Worm (Caenorhabditis elegans) whole organism, L4 larva: ENCODE results near the gene spk-1.

Source experiments
- D1046.2 ChIP-seq: fragments of 200-800 bp; sonication (Bioruptor generic); IDR thresholded peaks from 2 replicates; pipeline ENCODE4 v1.3.6; 2022; ENCODE audit warnings: missing genetic modification characterization, missing compliant biosample characterization
- T20F7.1 ChIP-seq: fragments of 200-800 bp; sonication (Bioruptor generic); optimal IDR thresholded peaks from 2 replicates; lab custom pipeline; 2018; ENCODE audit warnings: mild to moderate bottlenecking, missing genetic modification characterization, missing compliant biosample characterization
- T26A8.4 ChIP-seq: fragments of 200-800 bp; sonication (Bioruptor generic); IDR thresholded peaks from 2 replicates; pipeline ENCODE4 v1.3.6; 2022; ENCODE audit warnings: missing genetic modification characterization, missing compliant biosample characterization
- ZK337.2 ChIP-seq: fragments of 200-800 bp; sonication (Bioruptor generic); IDR thresholded peaks from 2 replicates; pipeline ENCODE4 v1.3.6; 2022; ENCODE audit warnings: missing genetic modification reagents, missing genetic modification characterization, missing compliant biosample characterization
- aha-1 ChIP-seq: fragments of 150-350 bp; peaks from one replicate; lab custom pipeline; 2014; ENCODE audit warnings: missing biosample characterization, missing genetic modification characterization
- ama-1 ChIP-seq: fragments of 150-350 bp; optimal IDR thresholded peaks from 2 replicates; lab custom pipeline; 2014; ENCODE audit warnings: inconsistent platforms, mixed read lengths
- ceh-32 ChIP-seq: sonication (generic microtip); optimal IDR thresholded peaks from 2 replicates; lab custom pipeline; 2016; ENCODE audit warnings: mild to moderate bottlenecking, missing genetic modification characterization, missing compliant biosample characterization; ENCODE audit not compliant: poor library complexity
- ceh-82 ChIP-seq: sonication (generic microtip); optimal IDR thresholded peaks from 2 replicates; lab custom pipeline; 2017; ENCODE audit warnings: missing biosample characterization, missing genetic modification characterization
- ces-1 ChIP-seq: fragments of 150-350 bp; sonication (generic microtip); optimal IDR thresholded peaks from 4 replicates; lab custom pipeline; 2014; ENCODE audit warnings: missing biosample characterization, missing genetic modification reagents, missing genetic modification characterization
- cey-2 ChIP-seq: sonication (generic microtip); optimal IDR thresholded peaks from 3 replicates; lab custom pipeline; 2017; ENCODE audit warnings: missing genetic modification characterization, mild to moderate bottlenecking, missing compliant biosample characterization, antibody characterized with exemption, borderline replicate concordance; ENCODE audit not compliant: insufficient read depth
- daf-16 ChIP-seq, 3 experiments: sonication (generic microtip); optimal IDR thresholded peaks; 2 replicates each; lab custom pipeline; 2016 to 2017; ENCODE audit warnings: missing genetic modification characterization in 3 of 3, missing genetic modification reagents in 3 of 3, mild to moderate bottlenecking in 2 of 3, missing compliant biosample characterization in 2 of 3, missing biosample characterization in 1 of 3, moderate library complexity in 1 of 3
- daf-8 ChIP-seq: fragments of 200-800 bp; sonication (Bioruptor generic); IDR thresholded peaks from 2 replicates; pipeline ENCODE4 v1.3.6; 2022; ENCODE audit warnings: missing genetic modification characterization, missing compliant biosample characterization
- dpl-1 ChIP-seq: fragments of 150-350 bp; optimal IDR thresholded peaks from 2 replicates; lab custom pipeline; 2014; ENCODE audit warnings: missing biosample characterization, missing genetic modification reagents, missing genetic modification characterization
- duxl-1 ChIP-seq: sonication (generic microtip); optimal IDR thresholded peaks from 2 replicates; lab custom pipeline; 2016; ENCODE audit warnings: mild to moderate bottlenecking, missing genetic modification characterization, moderate library complexity, missing compliant biosample characterization; ENCODE audit not compliant: poor library complexity
- dve-1 ChIP-seq: sonication (generic microtip); optimal IDR thresholded peaks from 2 replicates; lab custom pipeline; 2017; ENCODE audit warnings: antibody characterized with exemption, mild to moderate bottlenecking, missing genetic modification characterization, missing compliant biosample characterization; ENCODE audit not compliant: insufficient read depth
- fkh-10 ChIP-seq: fragments of 150-350 bp; optimal IDR thresholded peaks from 2 replicates; lab custom pipeline; 2014; ENCODE audit warnings: missing biosample characterization, missing genetic modification reagents, missing genetic modification characterization
- gei-8 ChIP-seq: fragments of 200-800 bp; sonication (Bioruptor generic); optimal IDR thresholded peaks from 2 replicates; lab custom pipeline; 2018; ENCODE audit warnings: mild to moderate bottlenecking, missing genetic modification characterization, missing compliant biosample characterization
- hif-1 ChIP-seq, 2 experiments: sonication (generic microtip); optimal IDR thresholded peaks; 2 replicates each; lab custom pipeline; 2016 to 2017; ENCODE audit warnings: missing compliant biosample characterization in 2 of 2, missing genetic modification characterization in 2 of 2, missing genetic modification reagents in 2 of 2, missing genotype in 2 of 2, mild to moderate bottlenecking in 1 of 2
- hlh-30 ChIP-seq: sonication (generic microtip); optimal IDR thresholded peaks from 2 replicates; lab custom pipeline; 2017; ENCODE audit warnings: antibody characterized with exemption, mild to moderate bottlenecking, missing genetic modification characterization, missing compliant biosample characterization; ENCODE audit not compliant: insufficient read depth
- jun-1 ChIP-seq: fragments of 150-350 bp; optimal IDR thresholded peaks from 2 replicates; lab custom pipeline; 2014; ENCODE audit warnings: missing biosample characterization, missing genetic modification reagents, missing genetic modification characterization
- lim-7 ChIP-seq: fragments of 200-800 bp; sonication (Bioruptor generic); IDR thresholded peaks from 2 replicates; pipeline ENCODE4 v1.3.6; 2022; ENCODE audit warnings: missing genetic modification characterization, missing compliant biosample characterization
- lin-15B ChIP-seq: fragments of 150-350 bp; sonication (generic microtip); optimal IDR thresholded peaks from 3 replicates; lab custom pipeline; 2014; ENCODE audit warnings: missing biosample characterization, missing genetic modification characterization
- lin-29 ChIP-seq: fragments of 200-800 bp; sonication (Bioruptor generic); IDR thresholded peaks from 2 replicates; pipeline ENCODE4 v1.3.6; 2022; ENCODE audit warnings: missing genetic modification reagents, missing genetic modification characterization, missing compliant biosample characterization
- lin-38 ChIP-seq: fragments of 200-800 bp; sonication (Bioruptor generic); IDR thresholded peaks from 2 replicates; pipeline ENCODE4 v1.3.6; 2022; ENCODE audit warnings: missing genetic modification reagents, missing genetic modification characterization, missing compliant biosample characterization
- lir-3 ChIP-seq: sonication (generic microtip); optimal IDR thresholded peaks from 2 replicates; lab custom pipeline; 2016; ENCODE audit warnings: mild to moderate bottlenecking, missing genetic modification characterization, missing compliant biosample characterization
- lsy-2 ChIP-seq, 2 experiments: fragments of 150-350 bp in 1 of 2; sonication (generic microtip) in 1 of 2; optimal IDR thresholded peaks; 2 replicates each; lab custom pipeline; 2014 to 2017; ENCODE audit warnings: missing biosample characterization in 2 of 2, missing genetic modification characterization in 2 of 2
- mdt-29 ChIP-seq: fragments of 200-800 bp; sonication (Bioruptor generic); IDR thresholded peaks from 2 replicates; pipeline ENCODE4 v1.3.6; 2022; ENCODE audit warnings: missing genetic modification reagents, missing genetic modification characterization, missing compliant biosample characterization
- mes-2 ChIP-seq: sonication (generic microtip); optimal IDR thresholded peaks from 2 replicates; lab custom pipeline; 2016; ENCODE audit warnings: missing genotype, mild to moderate bottlenecking, missing genetic modification characterization, missing compliant biosample characterization; ENCODE audit not compliant: poor library complexity, severe bottlenecking
- mxl-2 ChIP-seq: fragments of 200-800 bp; sonication (Bioruptor generic); conservative IDR thresholded peaks from 2 replicates; pipeline ENCODE4 v1.3.6; 2022; ENCODE audit warnings: missing genetic modification reagents, missing genetic modification characterization, missing compliant biosample characterization
- nhr-237 ChIP-seq: sonication (generic microtip); optimal IDR thresholded peaks from 2 replicates; lab custom pipeline; 2017; ENCODE audit warnings: missing biosample characterization, missing genetic modification characterization
- nhr-25 ChIP-seq: sonication (generic microtip); optimal IDR thresholded peaks from 2 replicates; lab custom pipeline; 2017; ENCODE audit warnings: missing genetic modification characterization, mild to moderate bottlenecking, missing compliant biosample characterization, antibody characterized with exemption, moderate library complexity, borderline replicate concordance; ENCODE audit not compliant: insufficient read depth
- nhr-41 ChIP-seq: fragments of 200-800 bp; sonication (Bioruptor generic); IDR thresholded peaks from 2 replicates; pipeline ENCODE4 v1.3.6; 2022; ENCODE audit warnings: missing genetic modification reagents, missing genetic modification characterization, missing compliant biosample characterization
- nhr-42 ChIP-seq: fragments of 200-800 bp; sonication (Bioruptor generic); IDR thresholded peaks from 2 replicates; pipeline ENCODE4 v1.3.6; 2022; ENCODE audit warnings: missing genetic modification characterization, missing compliant biosample characterization
- nhr-6 ChIP-seq: fragments of 150-350 bp; optimal IDR thresholded peaks from 2 replicates; lab custom pipeline; 2014; ENCODE audit warnings: missing biosample characterization, missing genetic modification characterization
- nhr-76 ChIP-seq: fragments of 150-350 bp; optimal IDR thresholded peaks from 2 replicates; lab custom pipeline; 2014; ENCODE audit warnings: missing biosample characterization, missing genetic modification characterization
- pha-4 ChIP-seq, 2 experiments: fragments of 150-350 bp in 1 of 2; fragments of 200-800 bp in 1 of 2; sonication (Bioruptor generic) in 1 of 2; IDR thresholded peaks in 1 of 2; optimal IDR thresholded peaks in 1 of 2; 2 replicates each; pipeline versions ENCODE4 v1.3.6 to Lab custom; 2014 to 2022; ENCODE audit warnings: missing genetic modification characterization in 2 of 2, missing genetic modification reagents in 2 of 2, missing biosample characterization in 1 of 2, missing compliant biosample characterization in 1 of 2
- pqm-1 ChIP-seq: sonication (generic microtip); optimal IDR thresholded peaks from 2 replicates; lab custom pipeline; 2017; ENCODE audit warnings: missing biosample characterization, missing genetic modification characterization
- rbr-2 ChIP-seq: sonication (generic microtip); optimal IDR thresholded peaks from 2 replicates; lab custom pipeline; 2016; ENCODE audit warnings: missing genotype, missing genetic modification characterization, missing compliant biosample characterization
- saeg-2 ChIP-seq: fragments of 200-800 bp; sonication (Bioruptor generic); IDR thresholded peaks from 2 replicates; pipeline ENCODE4 v1.3.6; 2022; ENCODE audit warnings: missing genetic modification reagents, missing genetic modification characterization, missing compliant biosample characterization
- snpc-1.2 ChIP-seq: fragments of 200-800 bp; sonication (Bioruptor generic); IDR thresholded peaks from 2 replicates; pipeline ENCODE4 v1.3.6; 2022; ENCODE audit warnings: missing genetic modification reagents, missing genetic modification characterization, missing compliant biosample characterization
- snpc-4 ChIP-seq: fragments of 150-350 bp; optimal IDR thresholded peaks from 2 replicates; lab custom pipeline; 2014; ENCODE audit warnings: missing biosample characterization, missing genetic modification characterization
- spr-3 ChIP-seq: fragments of 200-800 bp; sonication (Bioruptor generic); optimal IDR thresholded peaks from 2 replicates; lab custom pipeline; 2018; ENCODE audit warnings: mild to moderate bottlenecking, missing genetic modification characterization, missing compliant biosample characterization
- unc-39 ChIP-seq: sonication (generic microtip); optimal IDR thresholded peaks from 2 replicates; lab custom pipeline; 2017; ENCODE audit warnings: missing biosample characterization, missing genetic modification characterization
- zfp-3 ChIP-seq: fragments of 200-800 bp; sonication (Bioruptor generic); conservative IDR thresholded peaks from 2 replicates; pipeline ENCODE4 v1.3.6; 2022; ENCODE audit warnings: missing genetic modification reagents, missing genetic modification characterization, missing compliant biosample characterization
- ztf-11 ChIP-seq: fragments of 150-350 bp; optimal IDR thresholded peaks from 2 replicates; lab custom pipeline; 2014; ENCODE audit warnings: missing biosample characterization, missing genetic modification characterization
- ztf-7 ChIP-seq: fragments of 150-350 bp; optimal IDR thresholded peaks from 2 replicates; lab custom pipeline; 2014; ENCODE audit warnings: missing biosample characterization, missing genetic modification characterization

spk-1 gene

DNA sequence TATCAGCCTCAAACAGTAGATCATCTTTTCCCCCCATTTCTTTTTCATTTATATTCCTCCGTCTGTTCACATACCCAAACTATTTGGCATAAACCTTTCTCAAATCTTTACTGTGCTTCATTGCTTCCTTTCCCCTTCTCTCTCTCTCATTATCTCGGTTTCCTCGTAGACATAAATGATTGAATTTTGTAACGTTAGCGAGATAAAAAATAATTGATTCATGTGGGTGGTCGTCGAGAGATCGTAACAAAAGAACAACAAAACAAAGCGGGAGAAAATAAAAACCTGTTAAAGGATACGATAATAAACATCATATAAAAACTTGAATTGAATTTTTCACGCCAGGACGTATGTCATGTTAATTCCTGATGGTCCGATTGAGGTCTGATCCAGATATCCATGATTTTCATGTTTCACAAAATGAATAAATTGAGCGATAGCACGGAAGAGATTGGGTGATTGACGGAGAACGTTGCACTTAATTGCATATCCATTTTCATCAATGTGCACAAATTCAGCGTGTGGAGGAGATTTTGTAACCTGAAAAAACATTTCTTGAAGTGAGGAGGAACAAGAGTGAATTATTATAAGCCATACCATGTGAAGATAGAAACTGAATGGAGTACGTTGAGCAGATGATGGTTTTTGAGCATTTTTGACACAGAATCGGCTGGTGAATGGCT, 6.5 kb downstream of the spk-1 start:
- TF ChIP-seq ztf-7: no peak
- TF ChIP-seq D1046.2 (GFP tag; lab: Robert Waterston, UW): 0 out of 2 replicates have a peak, but pooled peaks have one; percentile 9
- TF ChIP-seq mes-2 (tag; lab: Kevin White, UChicago): peak; percentile 13
- TF ChIP-seq daf-16 (GFP tag; optimal IDR thresholded peaks at IDR 0.05; lab: Kevin White, UChicago): no peak
- TF ChIP-seq daf-16 (tag; optimal IDR thresholded peaks at IDR 0.05; lab: Kevin White, UChicago): peak; percentile 21
- no peak for TF ChIP-seq nhr-41
- peak in 1 of 2 experiments; percentile 44 for TF ChIP-seq lsy-2 (tag; optimal IDR thresholded peaks at IDR 0.05; lab: Kevin White, UChicago)
- TF ChIP-seq dve-1 (tag; lab: Kevin White, UChicago): peak; percentile 6
- TF ChIP-seq nhr-25: no peak
- peak; percentile 10 for TF ChIP-seq rbr-2 (tag; lab: Kevin White, UChicago)
- no peak for TF ChIP-seq gei-8
- peak; percentile 25 for TF ChIP-seq hlh-30 (tag; lab: Kevin White, UChicago)

- no peak for TF ChIP-seq nhr-42 (GFP tag; lab: Robert Waterston, UW)
- TF ChIP-seq ces-1 (GFP tag; lab: Kevin White, UChicago): no peak
- TF ChIP-seq pha-4 (GFP tag; IDR thresholded peaks at IDR 0.05; lab: Robert Waterston, UW): no peak
- no peak for TF ChIP-seq pha-4 (tag; optimal IDR thresholded peaks at IDR 0.05; lab: Kevin White, UChicago)
- TF ChIP-seq lir-3 (tag; lab: Kevin White, UChicago): no peak
- no peak for TF ChIP-seq pqm-1 (tag; lab: Kevin White, UChicago)
- no peak for TF ChIP-seq jun-1 (tag; lab: Kevin White, UChicago)
- TF ChIP-seq nhr-6 (tag; lab: Kevin White, UChicago): no peak
- no peak for TF ChIP-seq lin-15B (tag; lab: Kevin White, UChicago)
- TF ChIP-seq gei-8: no peak
- no peak for TF ChIP-seq ceh-82
- no peak for TF ChIP-seq zfp-3 (GFP tag; lab: Robert Waterston, UW)
- TF ChIP-seq duxl-1 (tag; lab: Kevin White, UChicago): peak; percentile 68
- no peak for TF ChIP-seq nhr-76 (tag; lab: Kevin White, UChicago)
- no peak for TF ChIP-seq nhr-25
- TF ChIP-seq lin-38 (GFP tag; lab: Robert Waterston, UW): peak; percentile 77
- no peak for TF ChIP-seq fkh-10
- no peak for TF ChIP-seq ztf-11 (tag; lab: Kevin White, UChicago)
- TF ChIP-seq hif-1 (tag; optimal IDR thresholded peaks at IDR 0.05; lab: Kevin White, UChicago): peak in 1 of 2 experiments; percentile 78
- no peak for TF ChIP-seq aha-1 (tag; lab: Kevin White, UChicago)
- TF ChIP-seq cey-2 (tag; lab: Kevin White, UChicago): no peak
- TF ChIP-seq lin-29 (GFP tag; lab: Robert Waterston, UW): no peak
- no peak for TF ChIP-seq lim-7
- TF ChIP-seq ZK337.2 (GFP tag; lab: Robert Waterston, UW): no peak
- no peak for TF ChIP-seq snpc-1.2 (GFP tag; lab: Robert Waterston, UW)
- TF ChIP-seq saeg-2 (GFP tag; lab: Robert Waterston, UW): no peak
- no peak for TF ChIP-seq ama-1 (lab: Kevin White, UChicago)
- TF ChIP-seq daf-8 (GFP tag; lab: Robert Waterston, UW): no peak
- no peak for TF ChIP-seq nhr-237 (tag; lab: Kevin White, UChicago)
- peak; percentile 96 for TF ChIP-seq mes-2 (tag; lab: Kevin White, UChicago)
- TF ChIP-seq mdt-29: no peak
- TF ChIP-seq unc-39 (tag; lab: Kevin White, UChicago): no peak
- no peak for TF ChIP-seq T20F7.1 (GFP tag; lab: Kevin White, UChicago)
- TF ChIP-seq spr-3 (GFP tag; lab: Kevin White, UChicago): no peak
- no peak for TF ChIP-seq ceh-32 (tag; lab: Kevin White, UChicago)
- peak; percentile 78 for TF ChIP-seq dpl-1 (GFP tag; lab: Kevin White, UChicago)
- TF ChIP-seq T26A8.4 (GFP tag; lab: Robert Waterston, UW): no peak
- no peak for TF ChIP-seq snpc-4 (tag; lab: Kevin White, UChicago)
- no peak for TF ChIP-seq nhr-41
- no peak for TF ChIP-seq mxl-2
- no peak for TF ChIP-seq hlh-30 (tag; lab: Kevin White, UChicago)
Measured at ce11 chrIII:9465424-9465823, 9.0 kb downstream of the spk-1 start, which contains the start of gene B0464.9. Gene B0464.9 (plus strand): TSS chrIII:9465767.
